Worm (Caenorhabditis elegans) whole organism, L4/young adult: ENCODE measurements around the gene irld-1.

ENCODE experiments used
- W03F9.2 ChIP-seq: fragments of 150-350 bp; optimal IDR thresholded peaks from 2 replicates; lab custom pipeline; 2014; ENCODE audit warnings: missing biosample characterization, missing genetic modification characterization
- dao-5 ChIP-seq: sonication (generic microtip); optimal IDR thresholded peaks from 2 replicates; lab custom pipeline; 2016; ENCODE audit warnings: missing genotype, missing genetic modification characterization, moderate library complexity, missing compliant biosample characterization
- him-1 ChIP-seq: sonication (generic microtip); optimal IDR thresholded peaks from 2 replicates; lab custom pipeline; 2016; ENCODE audit warnings: missing genotype, missing genetic modification reagents, missing genetic modification characterization, missing compliant biosample characterization

The irld-1 gene

ce11 chrV:4372986-4373385 lies 36.4 kb downstream of the irld-1 start:
- TF ChIP-seq W03F9.2 (tag; lab: Kevin White, UChicago) (no peak), dao-5 (tag; lab: Kevin White, UChicago) (no peak), him-1 (tag; lab: Kevin White, UChicago) (no peak)

ce11 chrV:4373656-4374055 lies 37.1 kb downstream of the irld-1 start:
- TF ChIP-seq him-1 (tag; lab: Kevin White, UChicago) (no peak), W03F9.2 (tag; lab: Kevin White, UChicago) (no peak), dao-5 (tag; lab: Kevin White, UChicago) (no peak)

ce11 chrV:4374625-4375024 lies 38.1 kb downstream of the irld-1 start, which contains the start of gene neg-1:
neg-1 (minus strand) TSS chrV:4374874.
- TF ChIP-seq him-1 (tag; lab: Kevin White, UChicago) (no peak), W03F9.2 (tag; lab: Kevin White, UChicago) (no peak), dao-5 (tag; lab: Kevin White, UChicago) (no peak)

ce11 chrV:4375807-4376564 lies 39.4 kb downstream of the irld-1 start, which contains the start of gene F32D1.7:
F32D1.7 (minus strand) TSS chrV:4376173.
- peak; percentile 11 for TF ChIP-seq W03F9.2 (tag; lab: Kevin White, UChicago)
- TF ChIP-seq dao-5 (tag; lab: Kevin White, UChicago): no peak

ce11 chrV:4377622-4378021 lies 41.1 kb downstream of the irld-1 start, which contains the start of gene F32D1.8:
F32D1.8 (minus strand) TSS chrV:4377722.
- TF ChIP-seq him-1 (tag; lab: Kevin White, UChicago): no peak
- TF ChIP-seq W03F9.2 (tag; lab: Kevin White, UChicago): no peak
- TF ChIP-seq dao-5 (tag; lab: Kevin White, UChicago): no peak

- no peak for TF ChIP-seq dao-5 (tag; lab: Kevin White, UChicago)
- TF ChIP-seq him-1 (tag; lab: Kevin White, UChicago): no peak
- TF ChIP-seq W03F9.2 (tag; lab: Kevin White, UChicago): no peak
These were observed 45.7 kb downstream of the irld-1 start, which contains the start of gene F13A2.1 for ce11 chrV:4382298-4382697. F13A2.1 (minus strand) TSS chrV:4382398.

- TF ChIP-seq dao-5 (tag; lab: Kevin White, UChicago) (no peak), W03F9.2 (tag; lab: Kevin White, UChicago) (no peak), him-1 (tag; lab: Kevin White, UChicago) (no peak)
These were observed 47.9 kb downstream of the irld-1 start, which contains the start of gene F13A2.2 for ce11 chrV:4384482-4384881. F13A2.2 (minus strand) TSS chrV:4384582.

ce11 chrV:4386173-4386572 lies 49.6 kb downstream of the irld-1 start, which contains the start of gene F13A2.10:
F13A2.10 (minus strand) TSS chrV:4386273.
- TF ChIP-seq dao-5 (tag; lab: Kevin White, UChicago): no peak
- TF ChIP-seq him-1 (tag; lab: Kevin White, UChicago): no peak

ce11 chrV:4387402-4387801 lies 50.8 kb downstream of the irld-1 start, which contains the start of gene F13A2.9:
F13A2.9 (minus strand) TSS chrV:4387502.
- TF ChIP-seq W03F9.2 (tag; lab: Kevin White, UChicago) (no peak), him-1 (tag; lab: Kevin White, UChicago) (no peak), dao-5 (tag; lab: Kevin White, UChicago) (no peak)

ce11 chrV:4387916-4388315 lies 51.4 kb downstream of the irld-1 start:
- no peak for TF ChIP-seq him-1 (tag; lab: Kevin White, UChicago)
- no peak for TF ChIP-seq W03F9.2 (tag; lab: Kevin White, UChicago)
- no peak for TF ChIP-seq dao-5 (tag; lab: Kevin White, UChicago)
